Fruit fly (Drosophila melanogaster) whole organism, embryonic: ENCODE results near the gene Hsp70Ba.

Experiments used
- Antp ChIP-seq: fragments of 200-800 bp; sonication (Bioruptor generic); optimal IDR thresholded peaks from 3 replicates; lab custom pipeline; 2016; ENCODE audit warnings: missing biosample characterization, missing genetic modification characterization
- CG10267 ChIP-seq: fragments of 200-800 bp; sonication (Bioruptor generic); optimal IDR thresholded peaks from 2 replicates; lab custom pipeline; 2018; ENCODE audit warnings: missing biosample characterization, mild to moderate bottlenecking, missing genetic modification characterization, moderate library complexity
- CG11504 ChIP-seq: fragments of 200-800 bp; sonication (Bioruptor generic); optimal IDR thresholded peaks from 3 replicates; lab custom pipeline; 2019; ENCODE audit warnings: missing biosample characterization, mild to moderate bottlenecking, missing genetic modification characterization, moderate library complexity
- CG11723 ChIP-seq: fragments of 200-800 bp; sonication (Bioruptor generic); optimal IDR thresholded peaks from 2 replicates; lab custom pipeline; 2017; ENCODE audit warnings: missing biosample characterization, mild to moderate bottlenecking, missing genetic modification characterization
- CG12104 ChIP-seq: fragments of 200-800 bp; sonication (Bioruptor generic); optimal IDR thresholded peaks from 3 replicates; lab custom pipeline; 2016; ENCODE audit warnings: missing biosample characterization, missing genetic modification characterization
- CG12659 ChIP-seq: fragments of 200-800 bp; sonication (Bioruptor generic); optimal IDR thresholded peaks from 3 replicates; lab custom pipeline; 2017; ENCODE audit warnings: mild to moderate bottlenecking, missing biosample characterization, missing genetic modification reagents, missing genetic modification characterization
- CG12942 ChIP-seq: fragments of 200-800 bp; sonication (Bioruptor generic); optimal IDR thresholded peaks from 3 replicates; lab custom pipeline; 2016; ENCODE audit warnings: missing biosample characterization, missing genetic modification characterization
- CG13287 ChIP-seq: fragments of 200-800 bp; sonication (Bioruptor generic); IDR thresholded peaks from 2 replicates; pipeline ENCODE4 v1.3.6; 2022; ENCODE audit warnings: missing biosample characterization, missing genetic modification characterization; ENCODE audit not compliant: partially characterized antibody
- CG14667 ChIP-seq: fragments of 200-800 bp; sonication (Bioruptor generic); IDR thresholded peaks from 2 replicates; pipeline ENCODE4 v1.3.6; 2022; ENCODE audit warnings: missing biosample characterization, missing genetic modification characterization
- CG14860 ChIP-seq: fragments of 200-800 bp; sonication (Bioruptor generic); IDR thresholded peaks from 3 replicates; pipeline ENCODE4 v1.3.6; 2022; ENCODE audit warnings: missing biosample characterization, missing genetic modification characterization; ENCODE audit not compliant: partially characterized antibody
- CG15011 ChIP-seq: fragments of 200-800 bp; sonication (Bioruptor generic); optimal IDR thresholded peaks from 3 replicates; lab custom pipeline; 2018; ENCODE audit warnings: missing biosample characterization, mild to moderate bottlenecking, missing genetic modification characterization
- CG1603 ChIP-seq: fragments of 200-800 bp; sonication (Bioruptor generic); optimal IDR thresholded peaks from 2 replicates; lab custom pipeline; 2019; ENCODE audit warnings: missing biosample characterization, mild to moderate bottlenecking, missing genetic modification characterization, moderate library complexity
- CG18764 ChIP-seq: fragments of 200-800 bp; sonication (Bioruptor generic); optimal IDR thresholded peaks from 3 replicates; lab custom pipeline; 2016; ENCODE audit warnings: missing biosample characterization, missing genetic modification characterization
- CG2129 ChIP-seq: fragments of 200-800 bp; sonication (Bioruptor generic); IDR thresholded peaks from 2 replicates; pipeline ENCODE4 v1.3.6; 2022; ENCODE audit warnings: missing biosample characterization, missing genetic modification characterization; ENCODE audit not compliant: partially characterized antibody
- CG31441 ChIP-seq: fragments of 200-800 bp; sonication (Bioruptor generic); IDR thresholded peaks from 2 replicates; pipeline ENCODE4 v1.3.6; 2022; ENCODE audit warnings: missing biosample characterization, missing genetic modification characterization
- CG32772 ChIP-seq: fragments of 200-800 bp; sonication (Bioruptor generic); IDR thresholded peaks from 2 replicates; pipeline ENCODE4 v1.3.6; 2022; ENCODE audit warnings: missing biosample characterization, missing genetic modification characterization
- CG3995 ChIP-seq: fragments of 200-800 bp; sonication (Bioruptor generic); optimal IDR thresholded peaks from 3 replicates; lab custom pipeline; 2016; ENCODE audit warnings: missing biosample characterization, missing genetic modification characterization
- CG42726 ChIP-seq: fragments of 200-800 bp; sonication (Bioruptor generic); IDR thresholded peaks from 2 replicates; pipeline ENCODE4 v1.3.6; 2022; ENCODE audit warnings: missing biosample characterization, missing genetic modification characterization; ENCODE audit not compliant: partially characterized antibody
- CG4360 ChIP-seq: fragments of 200-800 bp; sonication (Bioruptor generic); IDR thresholded peaks from 2 replicates; pipeline ENCODE4 v1.3.6; 2022; ENCODE audit warnings: missing biosample characterization, missing genetic modification characterization
- CG4730 ChIP-seq: fragments of 200-800 bp; sonication (Bioruptor generic); IDR thresholded peaks from 2 replicates; pipeline ENCODE4 v1.3.6; 2022; ENCODE audit warnings: missing biosample characterization, missing genetic modification characterization
- CG4854 ChIP-seq: fragments of 200-800 bp; sonication (Bioruptor generic); optimal IDR thresholded peaks from 2 replicates; lab custom pipeline; 2016; ENCODE audit warnings: missing biosample characterization, missing genetic modification characterization, inconsistent platforms
- CG6272 ChIP-seq: fragments of 200-800 bp; sonication (Bioruptor generic); IDR thresholded peaks from 2 replicates; pipeline ENCODE4 v1.3.6; 2022; ENCODE audit warnings: missing biosample characterization, missing genetic modification characterization
- CG6654 ChIP-seq: fragments of 200-800 bp; sonication (Bioruptor generic); optimal IDR thresholded peaks from 2 replicates; lab custom pipeline; 2017; ENCODE audit warnings: missing biosample characterization, mild to moderate bottlenecking, missing genetic modification characterization
- CG8290 ChIP-seq, 3 experiments: fragments of 200-800 bp; sonication (Bioruptor generic); optimal IDR thresholded peaks; 2 replicates each; lab custom pipeline; 2016 to 2019; ENCODE audit warnings: missing biosample characterization in 3 of 3, missing genetic modification characterization in 3 of 3, mild to moderate bottlenecking in 2 of 3, moderate library complexity in 1 of 3
- CG8359 ChIP-seq: fragments of 200-800 bp; sonication (Bioruptor generic); optimal IDR thresholded peaks from 2 replicates; lab custom pipeline; 2017; ENCODE audit warnings: missing biosample characterization, mild to moderate bottlenecking, missing genetic modification characterization, borderline replicate concordance
- Doc3 ChIP-seq: fragments of 200-800 bp; sonication (Bioruptor generic); IDR thresholded peaks from 3 replicates; pipeline ENCODE4 v1.3.6; 2022; ENCODE audit warnings: missing biosample characterization, missing genetic modification characterization; ENCODE audit not compliant: partially characterized antibody
- Hr51 ChIP-seq, 2 experiments: fragments of 200-800 bp; sonication (Bioruptor generic); optimal IDR thresholded peaks; 2 replicates in 1 of 2; 3 replicates in 1 of 2; lab custom pipeline; 2016 to 2018; ENCODE audit warnings: missing biosample characterization in 2 of 2, missing genetic modification characterization in 2 of 2, mild to moderate bottlenecking in 1 of 2, moderate library complexity in 1 of 2
- Lim3 ChIP-seq: fragments of 200-800 bp; sonication (Bioruptor generic); IDR thresholded peaks from 2 replicates; pipeline ENCODE4 v1.3.6; 2022; ENCODE audit warnings: missing biosample characterization, missing genetic modification characterization
- NC2β ChIP-seq: fragments of 200-800 bp; sonication (Bioruptor generic); optimal IDR thresholded peaks from 2 replicates; lab custom pipeline; 2016; ENCODE audit warnings: missing biosample characterization, missing genetic modification characterization
- NfI ChIP-seq: fragments of 200-800 bp; sonication (Bioruptor generic); optimal IDR thresholded peaks from 3 replicates; lab custom pipeline; 2018; ENCODE audit warnings: missing biosample characterization, mild to moderate bottlenecking, missing genetic modification characterization, moderate library complexity
- Pdp1 ChIP-seq, 2 experiments: fragments of 200-800 bp; sonication (Bioruptor generic); optimal IDR thresholded peaks; 3 replicates each; lab custom pipeline; 2016; ENCODE audit warnings: missing biosample characterization in 2 of 2, missing genetic modification characterization in 2 of 2, mild to moderate bottlenecking in 1 of 2, moderate library complexity in 1 of 2
- Poxn ChIP-seq: fragments of 200-800 bp; sonication (Bioruptor generic); IDR thresholded peaks from 2 replicates; pipeline ENCODE4 v1.3.6; 2022; ENCODE audit warnings: missing biosample characterization, missing genetic modification characterization
- Rx ChIP-seq: fragments of 200-800 bp; sonication (Bioruptor generic); IDR thresholded peaks from 2 replicates; pipeline ENCODE4 v1.3.6; 2022; ENCODE audit warnings: missing biosample characterization, missing genetic modification characterization
- Six4 ChIP-seq: fragments of 200-800 bp; sonication (Bioruptor generic); optimal IDR thresholded peaks from 2 replicates; lab custom pipeline; 2016; ENCODE audit warnings: missing biosample characterization, missing genetic modification characterization
- al ChIP-seq: fragments of 200-800 bp; sonication (Bioruptor generic); IDR thresholded peaks from 2 replicates; pipeline ENCODE4 v1.3.6; 2022; ENCODE audit warnings: missing biosample characterization, missing genetic modification characterization
- ap ChIP-seq: fragments of 200-800 bp; sonication (Bioruptor generic); IDR thresholded peaks from 2 replicates; pipeline ENCODE4 v1.3.6; 2022; ENCODE audit warnings: missing biosample characterization, missing genetic modification characterization
- ato ChIP-seq: fragments of 200-800 bp; sonication (Bioruptor generic); IDR thresholded peaks from 2 replicates; pipeline ENCODE4 v1.3.6; 2022; ENCODE audit warnings: missing biosample characterization, missing genetic modification characterization; ENCODE audit not compliant: partially characterized antibody
- chif ChIP-seq, 2 experiments: fragments of 200-800 bp; sonication (Bioruptor generic); optimal IDR thresholded peaks; 3 replicates each; lab custom pipeline; 2016; ENCODE audit warnings: missing biosample characterization in 2 of 2, missing genetic modification characterization in 2 of 2
- da ChIP-seq: fragments of 200-800 bp; sonication (Bioruptor generic); optimal IDR thresholded peaks from 2 replicates; lab custom pipeline; 2016; ENCODE audit warnings: missing biosample characterization, missing genetic modification characterization
- eve ChIP-seq, 2 experiments: fragments of >200 bp; optimal IDR thresholded peaks; 2 replicates each; lab custom pipeline; 2017; ENCODE audit warnings: missing biosample characterization in 2 of 2, missing genetic modification characterization in 2 of 2
- exex ChIP-seq: fragments of 200-800 bp; sonication (Bioruptor generic); optimal IDR thresholded peaks from 4 replicates; lab custom pipeline; 2018; ENCODE audit warnings: missing biosample characterization, mild to moderate bottlenecking, missing genetic modification characterization, moderate library complexity
- lov ChIP-seq, 2 experiments: fragments of 200-800 bp in 1 of 2; fragments of >200 bp in 1 of 2; sonication (Bioruptor generic) in 1 of 2; IDR thresholded peaks in 1 of 2; optimal IDR thresholded peaks in 1 of 2; 2 replicates in 1 of 2; 3 replicates in 1 of 2; pipeline versions ENCODE4 v1.3.6 to Lab custom; 2017 to 2022; ENCODE audit warnings: missing biosample characterization in 1 of 2, missing genetic modification characterization in 1 of 2
- odd ChIP-seq: fragments of 200-800 bp; sonication (Bioruptor generic); optimal IDR thresholded peaks from 2 replicates; lab custom pipeline; 2017; ENCODE audit warnings: missing biosample characterization, mild to moderate bottlenecking, missing genetic modification characterization
- p53 ChIP-seq: fragments of 200-800 bp; sonication (Bioruptor generic); optimal IDR thresholded peaks from 2 replicates; lab custom pipeline; 2016; ENCODE audit warnings: missing biosample characterization, missing genetic modification characterization
- pb ChIP-seq: fragments of 200-800 bp; sonication (Bioruptor generic); optimal IDR thresholded peaks from 3 replicates; lab custom pipeline; 2016; ENCODE audit warnings: missing biosample characterization, missing genetic modification characterization
- peb ChIP-seq: fragments of 200-800 bp; sonication (Bioruptor generic); IDR thresholded peaks from 2 replicates; pipeline ENCODE4 v1.3.6; 2022; ENCODE audit warnings: missing biosample characterization, missing genetic modification characterization
- pzg ChIP-seq: fragments of 200-800 bp; sonication (Bioruptor generic); optimal IDR thresholded peaks from 3 replicates; lab custom pipeline; 2018; ENCODE audit warnings: missing biosample characterization, mild to moderate bottlenecking, missing genetic modification characterization, moderate library complexity
- sens-2 ChIP-seq: fragments of 200-800 bp; sonication (Bioruptor generic); IDR thresholded peaks from 2 replicates; pipeline ENCODE4 v1.3.6; 2022; ENCODE audit warnings: missing biosample characterization, missing genetic modification characterization
- seq ChIP-seq: fragments of 200-800 bp; sonication (Bioruptor generic); IDR thresholded peaks from 2 replicates; pipeline ENCODE4 v1.3.6; 2022; ENCODE audit warnings: missing biosample characterization, missing genetic modification characterization
- tup ChIP-seq: fragments of 200-800 bp; sonication (Bioruptor generic); optimal IDR thresholded peaks from 2 replicates; lab custom pipeline; 2016; ENCODE audit warnings: missing biosample characterization, mild to moderate bottlenecking, missing genetic modification characterization, moderate library complexity

The Hsp70Ba gene

DNA sequence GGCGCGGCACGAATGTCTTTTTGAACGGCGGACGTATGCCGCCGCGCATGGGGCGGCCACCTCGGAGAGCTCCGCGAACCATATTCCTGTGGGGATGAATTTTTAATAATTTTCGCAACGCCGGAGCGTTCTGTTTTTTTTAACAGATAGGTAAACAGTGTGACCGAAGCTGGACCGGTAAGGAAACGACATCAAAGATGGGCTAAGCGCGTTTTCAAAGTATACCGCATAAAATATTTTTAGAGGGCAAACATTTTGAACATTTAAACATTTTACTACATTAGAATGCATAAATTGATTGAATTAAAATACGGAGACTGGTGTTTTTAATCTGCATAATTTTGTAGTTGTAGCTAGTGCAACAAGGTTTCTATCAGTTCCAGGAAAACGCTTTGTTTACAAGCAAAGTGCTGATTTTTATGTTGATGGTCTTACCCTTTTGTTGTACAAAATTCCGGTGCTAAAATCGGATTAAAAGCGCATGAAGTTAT is 38.4 kb downstream of the Hsp70Ba start, which contains the start of the genes CG5641 and CG5245 (continued):
- no peak for TF ChIP-seq CG12942 (GFP tag; lab: Kevin White, UChicago)
- TF ChIP-seq CG1603 (tag; lab: Kevin White, UChicago) = peak; percentile 11
- TF ChIP-seq Poxn = no peak
- no peak for TF ChIP-seq CG14667 (GFP tag; lab: Robert Waterston, UW)
- TF ChIP-seq seq (GFP tag; lab: Robert Waterston, UW) = no peak
- TF ChIP-seq CG4730 (GFP tag; lab: Robert Waterston, UW) = no peak
- no peak for TF ChIP-seq p53 (GFP tag; lab: Kevin White, UChicago)
- peak; percentile 51 for TF ChIP-seq pzg (GFP tag; lab: Kevin White, UChicago)
- no peak for TF ChIP-seq NC2β (GFP tag; lab: Kevin White, UChicago)
- no peak for TF ChIP-seq CG42726 (GFP tag; lab: Robert Waterston, UW)
- no peak for TF ChIP-seq CG8290 (GFP tag; optimal IDR thresholded peaks at IDR 0.05; lab: Kevin White, UChicago)
- no peak for TF ChIP-seq CG8290 (tag; optimal IDR thresholded peaks at IDR 0.05; lab: Kevin White, UChicago)
- no peak for TF ChIP-seq sens-2 (GFP tag; lab: Robert Waterston, UW)
- no peak for TF ChIP-seq pb (GFP tag; lab: Kevin White, UChicago)
- no peak for TF ChIP-seq CG3995 (GFP tag; lab: Kevin White, UChicago)
- TF ChIP-seq odd = no peak
- no peak for TF ChIP-seq tup (GFP tag; lab: Kevin White, UChicago)
- TF ChIP-seq CG13287 = peak; percentile 18; the same call in 1 of the 2 replicates
- no peak for TF ChIP-seq Six4
- TF ChIP-seq CG6654 (GFP tag; lab: Kevin White, UChicago) = no peak
- TF ChIP-seq CG12659 (GFP tag; lab: Kevin White, UChicago) = peak; percentile 22
- no peak for TF ChIP-seq exex (tag; lab: Kevin White, UChicago)
- no peak for TF ChIP-seq da
- no peak for TF ChIP-seq ap (GFP tag; lab: Robert Waterston, UW)
- TF ChIP-seq Rx (GFP tag; lab: Robert Waterston, UW) = no peak
- no peak for TF ChIP-seq peb (GFP tag; lab: Robert Waterston, UW)
- no peak for TF ChIP-seq chif (GFP tag; optimal IDR thresholded peaks at IDR 0.05; lab: Kevin White, UChicago)
- TF ChIP-seq NfI = no peak
- no peak for TF ChIP-seq Doc3 (GFP tag; lab: Robert Waterston, UW)
- TF ChIP-seq CG11723 (GFP tag; lab: Kevin White, UChicago) = no peak
- no peak for TF ChIP-seq al (GFP tag; lab: Robert Waterston, UW)
- no peak for TF ChIP-seq ato (GFP tag; lab: Robert Waterston, UW)
- TF ChIP-seq CG10267 (tag; lab: Kevin White, UChicago) = no peak
- no peak for TF ChIP-seq CG4360 (GFP tag; lab: Robert Waterston, UW)
- TF ChIP-seq Hr51 (GFP tag; optimal IDR thresholded peaks at IDR 0.05; lab: Kevin White, UChicago) = no peak
- TF ChIP-seq CG14860 (GFP tag; lab: Robert Waterston, UW) = no peak
- TF ChIP-seq CG2129 (GFP tag; lab: Robert Waterston, UW) = no peak
- no peak for TF ChIP-seq CG32772
- no peak for TF ChIP-seq lov (optimal IDR thresholded peaks at IDR 0.05; lab: Kevin White, UChicago)
- no peak for TF ChIP-seq lov (GFP tag; IDR thresholded peaks at IDR 0.05; lab: Robert Waterston, UW)
- no peak for TF ChIP-seq CG8359 (GFP tag; lab: Kevin White, UChicago)
- no peak for TF ChIP-seq Pdp1 (GFP tag; optimal IDR thresholded peaks at IDR 0.05; lab: Kevin White, UChicago)
- TF ChIP-seq Antp (GFP tag; lab: Kevin White, UChicago) = no peak
- TF ChIP-seq CG12104 = no peak
- TF ChIP-seq CG18764 = no peak
- no peak for TF ChIP-seq Lim3 (GFP tag; lab: Robert Waterston, UW)
- TF ChIP-seq CG4854 (GFP tag; lab: Kevin White, UChicago) = no peak
- no peak for TF ChIP-seq CG15011
- no peak for TF ChIP-seq CG6272 (GFP tag; lab: Robert Waterston, UW)
- no peak for TF ChIP-seq CG31441 (GFP tag; lab: Robert Waterston, UW)
- TF ChIP-seq CG11504 (tag; lab: Kevin White, UChicago) = no peak
- TF ChIP-seq eve (GFP tag; optimal IDR thresholded peaks at IDR 0.05; lab: Kevin White, UChicago) = no peak
